Worm (Caenorhabditis elegans) whole organism, mixed stage, embryonic: Measurements from ENCODE around the gene sqd-1.

Experiments used
- M03D4.4 ChIP-seq: sonication (generic microtip); optimal IDR thresholded peaks from 2 replicates; lab custom pipeline; 2017; ENCODE audit warnings: mild to moderate bottlenecking, missing genetic modification characterization, missing compliant biosample characterization
- bed-3 ChIP-seq: fragments of 200-800 bp; sonication (Bioruptor generic); optimal IDR thresholded peaks from 3 replicates; lab custom pipeline; 2018; ENCODE audit warnings: mild to moderate bottlenecking, missing genetic modification characterization, moderate library complexity, missing compliant biosample characterization
- blmp-1 ChIP-seq: fragments of 150-350 bp; optimal IDR thresholded peaks from 2 replicates; lab custom pipeline; 2014; ENCODE audit warnings: missing biosample characterization, missing genetic modification characterization
- ceh-39 ChIP-seq: fragments of 150-350 bp; optimal IDR thresholded peaks from 2 replicates; lab custom pipeline; 2014; ENCODE audit warnings: missing biosample characterization, missing genetic modification characterization
- ceh-43 ChIP-seq: fragments of 200-800 bp; sonication (Bioruptor generic); optimal IDR thresholded peaks from 2 replicates; lab custom pipeline; 2018; ENCODE audit warnings: mild to moderate bottlenecking, missing genetic modification characterization, moderate library complexity, missing compliant biosample characterization
- ceh-83 ChIP-seq: fragments of 200-800 bp; sonication (Bioruptor generic); optimal IDR thresholded peaks from 2 replicates; lab custom pipeline; 2018; ENCODE audit warnings: mild to moderate bottlenecking, missing genetic modification characterization, missing compliant biosample characterization
- ces-1 ChIP-seq: fragments of 150-350 bp; optimal IDR thresholded peaks from 2 replicates; lab custom pipeline; 2014; ENCODE audit warnings: missing biosample characterization, missing genetic modification reagents, missing genetic modification characterization
- cnd-1 ChIP-seq: fragments of 200-800 bp; sonication (Bioruptor generic); optimal IDR thresholded peaks from 2 replicates; lab custom pipeline; 2018; ENCODE audit warnings: mild to moderate bottlenecking, missing genetic modification characterization, missing compliant biosample characterization
- drap-1 ChIP-seq: fragments of 200-800 bp; sonication (Bioruptor generic); optimal IDR thresholded peaks from 3 replicates; lab custom pipeline; 2018; ENCODE audit warnings: mild to moderate bottlenecking, missing genetic modification characterization, missing compliant biosample characterization
- elt-1 ChIP-seq: sonication (generic microtip); optimal IDR thresholded peaks from 2 replicates; lab custom pipeline; 2017; ENCODE audit warnings: missing genetic modification characterization, mild to moderate bottlenecking, missing compliant biosample characterization, antibody characterized with exemption, moderate library complexity, borderline replicate concordance; ENCODE audit not compliant: insufficient read depth
- elt-3 ChIP-seq: fragments of 150-350 bp; optimal IDR thresholded peaks from 2 replicates; lab custom pipeline; 2014; ENCODE audit warnings: missing biosample characterization, missing genetic modification characterization
- flh-1 ChIP-seq: fragments of 200-800 bp; sonication (Bioruptor generic); optimal IDR thresholded peaks from 2 replicates; lab custom pipeline; 2018; ENCODE audit warnings: mild to moderate bottlenecking, missing genetic modification characterization, moderate library complexity, missing compliant biosample characterization
- ham-2 ChIP-seq: fragments of 200-800 bp; sonication (Bioruptor generic); optimal IDR thresholded peaks from 2 replicates; lab custom pipeline; 2018; ENCODE audit warnings: mild to moderate bottlenecking, missing genetic modification characterization, missing compliant biosample characterization
- hlh-1 ChIP-seq: fragments of 150-350 bp; optimal IDR thresholded peaks from 2 replicates; lab custom pipeline; 2014; ENCODE audit warnings: missing biosample characterization, missing genetic modification reagents, missing genetic modification characterization
- lin-13 ChIP-seq: fragments of 150-350 bp; optimal IDR thresholded peaks from 2 replicates; lab custom pipeline; 2014; ENCODE audit warnings: missing biosample characterization, missing genetic modification characterization
- lin-32 ChIP-seq: fragments of 200-800 bp; sonication (Bioruptor generic); optimal IDR thresholded peaks from 2 replicates; lab custom pipeline; 2018; ENCODE audit warnings: mild to moderate bottlenecking, missing genetic modification characterization, missing compliant biosample characterization
- lsy-2 ChIP-seq: fragments of 150-350 bp; optimal IDR thresholded peaks from 2 replicates; lab custom pipeline; 2014; ENCODE audit warnings: missing biosample characterization, missing genetic modification characterization
- mab-5 ChIP-seq: fragments of 150-350 bp; optimal IDR thresholded peaks from 2 replicates; lab custom pipeline; 2014; ENCODE audit warnings: missing biosample characterization, missing genetic modification characterization
- mep-1 ChIP-seq: fragments of 150-350 bp; optimal IDR thresholded peaks from 2 replicates; lab custom pipeline; 2017; ENCODE audit warnings: missing biosample characterization, missing genetic modification reagents, missing genetic modification characterization, inconsistent platforms
- mls-2 ChIP-seq: sonication (generic microtip); optimal IDR thresholded peaks from 2 replicates; lab custom pipeline; 2016; ENCODE audit warnings: mild to moderate bottlenecking, missing genetic modification characterization, moderate library complexity, missing compliant biosample characterization
- nhr-12 ChIP-seq: fragments of 150-350 bp; optimal IDR thresholded peaks from 2 replicates; lab custom pipeline; 2014; ENCODE audit warnings: missing biosample characterization, missing genetic modification characterization
- nhr-2 ChIP-seq: fragments of 150-350 bp; optimal IDR thresholded peaks from 2 replicates; lab custom pipeline; 2014; ENCODE audit warnings: missing biosample characterization, missing genetic modification characterization
- nhr-237 ChIP-seq: fragments of 150-350 bp; optimal IDR thresholded peaks from 2 replicates; lab custom pipeline; 2014; ENCODE audit warnings: missing biosample characterization, missing genetic modification characterization
- nhr-28 ChIP-seq: fragments of 150-350 bp; optimal IDR thresholded peaks from 2 replicates; lab custom pipeline; 2014; ENCODE audit warnings: missing biosample characterization, missing genetic modification characterization
- nhr-76 ChIP-seq: sonication (generic microtip); optimal IDR thresholded peaks from 2 replicates; lab custom pipeline; 2017; ENCODE audit warnings: missing biosample characterization, missing genetic modification characterization
- pha-4 ChIP-seq: fragments of 150-350 bp; optimal IDR thresholded peaks from 2 replicates; lab custom pipeline; 2018; ENCODE audit warnings: missing biosample characterization, missing genetic modification reagents, missing genetic modification characterization
- sem-2 ChIP-seq: fragments of 200-800 bp; sonication (Bioruptor generic); optimal IDR thresholded peaks from 2 replicates; lab custom pipeline; 2018; ENCODE audit warnings: mild to moderate bottlenecking, missing genetic modification characterization, missing compliant biosample characterization
- snpc-4 ChIP-seq: fragments of 150-350 bp; optimal IDR thresholded peaks from 2 replicates; lab custom pipeline; 2014; ENCODE audit warnings: missing biosample characterization, missing genetic modification characterization
- sptf-1 ChIP-seq: sonication (generic microtip); optimal IDR thresholded peaks from 2 replicates; lab custom pipeline; 2017; ENCODE audit warnings: mild to moderate bottlenecking, missing genetic modification characterization, moderate library complexity, missing compliant biosample characterization
- tbx-8 ChIP-seq: fragments of 200-800 bp; sonication (Bioruptor generic); optimal IDR thresholded peaks from 2 replicates; lab custom pipeline; 2018; ENCODE audit warnings: mild to moderate bottlenecking, missing genetic modification characterization, moderate library complexity, missing compliant biosample characterization
- unc-120 ChIP-seq: sonication (generic microtip); optimal IDR thresholded peaks from 2 replicates; lab custom pipeline; 2017; ENCODE audit warnings: missing genetic modification characterization, missing compliant biosample characterization; ENCODE audit not compliant: poor library complexity, severe bottlenecking
- unc-39 ChIP-seq: fragments of 150-350 bp; optimal IDR thresholded peaks from 2 replicates; lab custom pipeline; 2014; ENCODE audit warnings: missing biosample characterization, missing genetic modification characterization
- unc-62 ChIP-seq: fragments of 150-350 bp; optimal IDR thresholded peaks from 2 replicates; lab custom pipeline; 2014; ENCODE audit warnings: missing biosample characterization, missing genetic modification reagents, missing genetic modification characterization
- zip-8 ChIP-seq: fragments of 150-350 bp; optimal IDR thresholded peaks from 2 replicates; lab custom pipeline; 2014; ENCODE audit warnings: missing biosample characterization, missing genetic modification characterization
- ztf-11 ChIP-seq: fragments of 150-350 bp; optimal IDR thresholded peaks from 2 replicates; lab custom pipeline; 2014; ENCODE audit warnings: missing biosample characterization, missing genetic modification characterization

The sqd-1 gene

ce11 chrIV:6325772-6326171, 1.8 kb downstream of the sqd-1 start:
- TF ChIP-seq mab-5 = no peak
- no peak for TF ChIP-seq nhr-237
- TF ChIP-seq tbx-8 (GFP tag; lab: Kevin White, UChicago) = no peak
- TF ChIP-seq elt-3 (tag; lab: Kevin White, UChicago) = no peak

DNA sequence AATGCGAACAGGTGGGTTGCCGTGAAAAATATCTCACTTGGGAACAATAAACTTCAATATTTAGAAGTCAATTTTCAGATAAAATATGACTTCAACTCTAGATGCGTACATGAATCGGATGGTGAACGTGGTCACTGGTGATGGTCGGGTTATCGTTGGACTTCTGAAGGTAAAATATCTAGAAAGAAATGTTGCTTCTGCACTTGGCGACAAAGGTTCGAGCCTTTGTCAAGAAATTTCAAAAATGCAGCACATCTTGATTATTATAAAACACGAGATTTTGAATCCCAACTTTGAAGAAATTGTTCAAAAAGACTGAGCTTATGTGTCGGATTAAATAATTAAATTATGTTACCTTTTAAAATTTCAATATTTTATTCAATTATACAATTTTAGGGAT, 2.5 kb downstream of the sqd-1 start, which contains the start of gene lsm-8:
Gene lsm-8 (plus strand): TSS at position 79 of the 400 bp plus-strand sequence.
- TF ChIP-seq blmp-1 (tag; lab: Kevin White, UChicago) = no peak
- TF ChIP-seq pha-4 = no peak
- no peak for TF ChIP-seq unc-120 (tag; lab: Kevin White, UChicago)

ce11 chrIV:6327363-6328015, 3.5 kb downstream of the sqd-1 start:
- TF ChIP-seq zip-8 (no peak), mep-1 (tag; lab: Kevin White, UChicago) (peak; percentile 25), ces-1 (GFP tag; lab: Kevin White, UChicago) (peak; percentile 73), bed-3 (GFP tag; lab: Kevin White, UChicago) (no peak), ztf-11 (tag; lab: Kevin White, UChicago) (no peak), tbx-8 (GFP tag; lab: Kevin White, UChicago) (no peak), ceh-83 (GFP tag; lab: Kevin White, UChicago) (no peak), elt-3 (tag; lab: Kevin White, UChicago) (no peak), mls-2 (tag; lab: Kevin White, UChicago) (no peak), ham-2 (GFP tag; lab: Kevin White, UChicago) (no peak), lin-32 (GFP tag; lab: Kevin White, UChicago) (no peak), cnd-1 (tag; lab: Kevin White, UChicago) (no peak), drap-1 (no peak), unc-39 (no peak), sem-2 (GFP tag; lab: Kevin White, UChicago) (no peak), flh-1 (GFP tag; lab: Kevin White, UChicago) (no peak), ceh-43 (GFP tag; lab: Kevin White, UChicago) (no peak), nhr-237 (no peak), nhr-2 (no peak), M03D4.4 (tag; lab: Kevin White, UChicago) (no peak), sptf-1 (tag; lab: Kevin White, UChicago) (no peak), nhr-28 (tag; lab: Kevin White, UChicago) (no peak), mab-5 (no peak), blmp-1 (tag; lab: Kevin White, UChicago) (no peak), lsy-2 (tag; lab: Kevin White, UChicago) (no peak), snpc-4 (tag; lab: Kevin White, UChicago) (no peak), unc-62 (no peak), elt-1 (tag; lab: Kevin White, UChicago) (peak; percentile 15), nhr-12 (tag; lab: Kevin White, UChicago) (no peak), nhr-76 (no peak), lin-13 (no peak), hlh-1 (no peak), ceh-39 (tag; lab: Kevin White, UChicago) (peak; percentile 55), unc-120 (tag; lab: Kevin White, UChicago) (no peak), pha-4 (no peak)

ce11 chrIV:6328198-6328597, 4.2 kb downstream of the sqd-1 start:
- no peak for TF ChIP-seq lin-32 (GFP tag; lab: Kevin White, UChicago)
- TF ChIP-seq M03D4.4 (tag; lab: Kevin White, UChicago) = no peak
- TF ChIP-seq cnd-1 (tag; lab: Kevin White, UChicago) = no peak
- no peak for TF ChIP-seq ham-2 (GFP tag; lab: Kevin White, UChicago)
- TF ChIP-seq ztf-11 (tag; lab: Kevin White, UChicago) = no peak
- TF ChIP-seq snpc-4 (tag; lab: Kevin White, UChicago) = no peak
- TF ChIP-seq lsy-2 (tag; lab: Kevin White, UChicago) = no peak
- no peak for TF ChIP-seq ceh-39 (tag; lab: Kevin White, UChicago)
